Fruit fly (Drosophila melanogaster): Measurements from ENCODE around the gene Brd7-9.

Gene Brd7-9

DNA sequence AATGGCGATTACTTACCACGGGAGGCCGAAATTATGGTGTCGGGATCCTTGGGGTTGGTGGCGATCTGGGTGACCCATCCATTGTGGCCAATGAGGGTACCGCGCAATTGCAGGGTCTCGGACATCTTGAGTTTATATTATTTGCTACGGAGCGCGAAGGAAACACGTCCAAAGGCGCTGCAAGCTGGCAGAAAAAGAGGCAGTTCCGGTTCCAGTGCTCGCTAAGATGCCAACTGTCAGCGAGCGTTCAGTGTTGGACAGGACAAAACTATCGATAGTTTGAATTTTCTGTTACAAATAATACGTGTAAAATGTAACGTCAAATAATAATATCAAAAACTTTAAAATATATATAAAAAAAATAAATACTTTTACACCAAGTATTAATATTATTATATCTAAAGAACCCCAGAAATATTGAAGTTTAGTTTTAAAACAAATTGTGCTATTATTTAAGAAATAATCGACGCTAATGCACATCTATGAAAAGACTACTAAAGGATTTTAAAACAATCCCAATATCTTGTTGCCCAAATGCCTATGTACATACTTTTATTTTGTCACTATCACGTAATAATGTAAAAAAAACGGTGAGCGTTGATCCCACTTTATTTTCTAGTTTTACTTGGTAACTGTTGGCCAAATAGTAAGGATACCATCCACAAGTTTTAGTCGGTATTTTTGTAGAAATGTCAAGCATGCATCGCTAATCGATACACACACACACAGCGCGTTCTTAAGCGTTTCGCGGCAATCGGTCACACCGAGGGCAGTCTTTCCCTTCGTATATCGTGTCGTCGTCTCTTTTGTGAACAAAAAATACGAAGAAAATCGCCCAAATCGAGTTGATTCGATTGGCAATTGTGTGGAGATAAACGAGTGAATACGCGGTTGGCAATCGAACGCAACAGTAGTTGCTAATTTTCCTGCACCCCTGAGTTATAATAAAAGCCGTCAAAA, 44.7 kb downstream of the Brd7-9 start, which contains the start of the genes Rack1 and mts (continued):
- TF ChIP-seq cwo (GFP tag; optimal IDR thresholded peaks at IDR 0.05): peak; percentile 60
- TF ChIP-seq Jarid2 (GFP tag; optimal IDR thresholded peaks at IDR 0.05): peak; percentile 74
- TF ChIP-seq tup (GFP tag; optimal IDR thresholded peaks at IDR 0.05): peak; percentile 64
- peak; percentile 40; the same call in 1 of the 2 replicates for TF ChIP-seq klu (GFP tag; IDR thresholded peaks at IDR 0.05)
- TF ChIP-seq lilli (GFP tag; optimal IDR thresholded peaks at IDR 0.05): peak; percentile 70
- TF ChIP-seq CkIIα-i1 (GFP tag; IDR thresholded peaks at IDR 0.05): 0 out of 2 replicates have a peak, but pooled peaks have one; percentile 7
- TF ChIP-seq Bgb (GFP tag; IDR thresholded peaks at IDR 0.05; ENCODE audit: partially characterized antibody): peak; percentile 62; the same call in 1 of the 2 replicates
- TF ChIP-seq CG12236 (GFP tag; optimal IDR thresholded peaks at IDR 0.05): peak; percentile 60
- TF ChIP-seq nerfin-2 (GFP tag; IDR thresholded peaks at IDR 0.05; ENCODE audit: partially characterized antibody): no peak
- TF ChIP-seq esg (GFP tag; conservative IDR thresholded peaks at IDR 0.05): no peak
- TF ChIP-seq Hand (GFP tag; optimal IDR thresholded peaks at IDR 0.05): peak; percentile 75
- TF ChIP-seq CG8478 (optimal IDR thresholded peaks at IDR 0.05): no peak
- peak; percentile 81 for TF ChIP-seq CG33213 (GFP tag; optimal IDR thresholded peaks at IDR 0.05)
- TF ChIP-seq CG2678 (tag; optimal IDR thresholded peaks at IDR 0.05): peak; percentile 74
- no peak for TF ChIP-seq Doc2 (GFP tag; IDR thresholded peaks at IDR 0.05)
- TF ChIP-seq mld (GFP tag; IDR thresholded peaks at IDR 0.05; ENCODE audit: partially characterized antibody): 0 out of 3 replicates have a peak, but pooled peaks have one; percentile 13
- peak; percentile 73 for TF ChIP-seq lbe (GFP tag; optimal IDR thresholded peaks at IDR 0.05)
- TF ChIP-seq h (optimal IDR thresholded peaks at IDR 0.05): no peak
- peak; percentile 24 for TF ChIP-seq Sin3A (optimal IDR thresholded peaks at IDR 0.05)
- peak; percentile 88 for TF ChIP-seq CG17328 (GFP tag; IDR thresholded peaks at IDR 0.05)
- peak; percentile 67 to 76 for TF ChIP-seq Hr51 (GFP tag; optimal IDR thresholded peaks at IDR 0.05)
- TF ChIP-seq CG9609 (GFP tag; optimal IDR thresholded peaks at IDR 0.05): peak; percentile 65
- peak; percentile 37 for TF ChIP-seq hkb (optimal IDR thresholded peaks at IDR 0.05)
- TF ChIP-seq hkb (GFP tag; IDR thresholded peaks at IDR 0.05): peak; percentile 83
- peak; percentile 77 for TF ChIP-seq phol (tag; optimal IDR thresholded peaks at IDR 0.05)
- TF ChIP-seq CG11504 (tag; optimal IDR thresholded peaks at IDR 0.05): peak; percentile 57
- peak; percentile 52 for TF ChIP-seq zf30C (GFP tag; optimal IDR thresholded peaks at IDR 0.05)
- peak; percentile 36 for TF ChIP-seq Abd-B (GFP tag; optimal IDR thresholded peaks at IDR 0.05)
- TF ChIP-seq CG17912 (GFP tag; optimal IDR thresholded peaks at IDR 0.05): peak; percentile 87
- peak; percentile 62 for TF ChIP-seq CG33557 (GFP tag; optimal IDR thresholded peaks at IDR 0.05)
- TF ChIP-seq HLHmδ (GFP tag; optimal IDR thresholded peaks at IDR 0.05): peak; percentile 98
- TF ChIP-seq sisA (GFP tag; IDR thresholded peaks at IDR 0.05): peak; percentile 48; the same call in 1 of the 2 replicates
- peak; percentile 90 for TF ChIP-seq bcd (GFP tag; optimal IDR thresholded peaks at IDR 0.05)
- TF ChIP-seq jigr1 (GFP tag; IDR thresholded peaks at IDR 0.05): no peak
- peak; percentile 34; the same call in 1 of the 2 replicates for TF ChIP-seq Oaz (GFP tag; IDR thresholded peaks at IDR 0.05)
- peak; percentile 67 for TF ChIP-seq CG18262 (tag; optimal IDR thresholded peaks at IDR 0.05)
- TF ChIP-seq CTCF (GFP tag; optimal IDR thresholded peaks at IDR 0.05): peak; percentile 62
- TF ChIP-seq ash1 (GFP tag; optimal IDR thresholded peaks at IDR 0.05): peak; percentile 90
- peak; percentile 77 for TF ChIP-seq her (GFP tag; optimal IDR thresholded peaks at IDR 0.05)
- TF ChIP-seq CG14667 (GFP tag; IDR thresholded peaks at IDR 0.05): peak; percentile 33; the same call in 1 of the 2 replicates
- peak; percentile 48 to 63 for TF ChIP-seq Pdp1 (GFP tag; optimal IDR thresholded peaks at IDR 0.05)
- peak; percentile 82 for TF ChIP-seq CG15269 (tag; optimal IDR thresholded peaks at IDR 0.05)
- no peak for TF ChIP-seq Trl (optimal IDR thresholded peaks at IDR 0.05)
- peak; percentile 80 for TF ChIP-seq Trl (GFP tag; optimal IDR thresholded peaks at IDR 0.05)
- peak; percentile 71 for TF ChIP-seq CG6791 (GFP tag; IDR thresholded peaks at IDR 0.05; ENCODE audit: partially characterized antibody)
- peak; percentile 59 for TF ChIP-seq Dip3 (GFP tag; optimal IDR thresholded peaks at IDR 0.05)
- peak; percentile 74 for TF ChIP-seq Atf6 (GFP tag; IDR thresholded peaks at IDR 0.05)
- peak; percentile 58 for TF ChIP-seq Hr3 (GFP tag; optimal IDR thresholded peaks at IDR 0.05)
- no peak for TF ChIP-seq CG1832 (GFP tag; optimal IDR thresholded peaks at IDR 0.05)
